Fruit fly (Drosophila melanogaster): ENCODE results near the gene Eig71Eh.

The Eig71Eh gene

dm6 chr3L:15625676-15626414 lies 33.4 kb downstream of the Eig71Eh start (continued):
- TF ChIP-seq ranshi (GFP tag; IDR thresholded peaks at IDR 0.05) (peak; percentile 78), CG11093 (GFP tag; IDR thresholded peaks at IDR 0.05) (peak; percentile 80; the same call in 2 of the 3 replicates), ci (GFP tag; IDR thresholded peaks at IDR 0.05) (peak; percentile 72), CG18764 (GFP tag; optimal IDR thresholded peaks at IDR 0.05) (peak; percentile 68), wor (GFP tag; IDR thresholded peaks at IDR 0.05) (peak; percentile 91), sd (tag; optimal IDR thresholded peaks at IDR 0.05) (peak; percentile 59), CG30431 (GFP tag; optimal IDR thresholded peaks at IDR 0.05) (peak; percentile 75), Lpt (GFP tag; optimal IDR thresholded peaks at IDR 0.05) (no peak), CG5180 (GFP tag; optimal IDR thresholded peaks at IDR 0.05) (peak; percentile 82), br (optimal IDR thresholded peaks at IDR 0.05) (no peak), Hmx (GFP tag; optimal IDR thresholded peaks at IDR 0.05) (peak; percentile 44), Tbp (GFP tag; optimal IDR thresholded peaks at IDR 0.05) (no peak), ac (GFP tag; optimal IDR thresholded peaks at IDR 0.05) (no peak), CG17359 (tag; optimal IDR thresholded peaks at IDR 0.05) (peak; percentile 93), CG3407 (GFP tag; optimal IDR thresholded peaks at IDR 0.05) (peak; percentile 86), vnd (GFP tag; IDR thresholded peaks at IDR 0.05; ENCODE audit: partially characterized antibody) (no peak), CG10209 (GFP tag; optimal IDR thresholded peaks at IDR 0.05) (peak; percentile 92), CG12236 (GFP tag; optimal IDR thresholded peaks at IDR 0.05) (no peak), peb (GFP tag; IDR thresholded peaks at IDR 0.05) (peak; percentile 46; the same call in 1 of the 2 replicates), dmrt99B (tag; optimal IDR thresholded peaks at IDR 0.05) (peak; percentile 98), CG8281 (tag; optimal IDR thresholded peaks at IDR 0.05) (peak; percentile 79), dm (GFP tag; optimal IDR thresholded peaks at IDR 0.05) (no peak), CG3995 (GFP tag; optimal IDR thresholded peaks at IDR 0.05) (peak; percentile 52), sob (GFP tag; IDR thresholded peaks at IDR 0.05) (peak; percentile 76), Awh (GFP tag; IDR thresholded peaks at IDR 0.05) (peak; percentile 42; the same call in 1 of the 2 replicates), CG14667 (GFP tag; IDR thresholded peaks at IDR 0.05) (peak; percentile 74; the same call in 1 of the 2 replicates), CHES-1-like (GFP tag; optimal IDR thresholded peaks at IDR 0.05) (peak; percentile 1), vfl (GFP tag; optimal IDR thresholded peaks at IDR 0.05) (peak; percentile 25), Camta (GFP tag; optimal IDR thresholded peaks at IDR 0.05) (peak; percentile 50), chm (GFP tag; IDR thresholded peaks at IDR 0.05) (0 out of 2 replicates have a peak, but pooled peaks have one; percentile 8), CG15696 (tag; optimal IDR thresholded peaks at IDR 0.05) (peak; percentile 50), TFAM (GFP tag; optimal IDR thresholded peaks at IDR 0.05) (peak; percentile 42), CG13296 (GFP tag; optimal IDR thresholded peaks at IDR 0.05) (peak; percentile 79), HmgZ (tag; optimal IDR thresholded peaks at IDR 0.05) (peak; percentile 58), org-1 (GFP tag; optimal IDR thresholded peaks at IDR 0.05) (peak; percentile 92), lilli (GFP tag; optimal IDR thresholded peaks at IDR 0.05) (peak; percentile 55), pfk (GFP tag; optimal IDR thresholded peaks at IDR 0.05) (no peak), hkb (optimal IDR thresholded peaks at IDR 0.05) (no peak), hkb (GFP tag; IDR thresholded peaks at IDR 0.05) (peak; percentile 88), ken (GFP tag; IDR thresholded peaks at IDR 0.05) (peak; percentile 63; the same call in 2 of the 3 replicates), cas (GFP tag; IDR thresholded peaks at IDR 0.05) (peak; percentile 49; the same call in 1 of the 2 replicates), Neu2 (GFP tag; optimal IDR thresholded peaks at IDR 0.05; ENCODE audit: borderline replicate concordance) (no peak), Hr78 (GFP tag; optimal IDR thresholded peaks at IDR 0.05) (peak in 1 of 2 experiments; percentile 84), CG5245 (GFP tag; optimal IDR thresholded peaks at IDR 0.05) (peak; percentile 73), nom (GFP tag; optimal IDR thresholded peaks at IDR 0.05) (peak; percentile 64), CG2120 (GFP tag; optimal IDR thresholded peaks at IDR 0.05) (peak; percentile 84), lola (GFP tag; optimal IDR thresholded peaks at IDR 0.05) (peak in 1 of 3 experiments; percentile 90), CG10147 (GFP tag; optimal IDR thresholded peaks at IDR 0.05) (peak; percentile 89), CG14710 (tag; optimal IDR thresholded peaks at IDR 0.05) (peak; percentile 94)

Data from whole organism, embryonic.